Fruit fly (Drosophila melanogaster) whole organism, embryonic: ENCODE results near the gene U2af50.

Experiments
- Atf-2 ChIP-seq: fragments of 200-800 bp; sonication (Bioruptor generic); optimal IDR thresholded peaks from 2 replicates; lab custom pipeline; 2016; ENCODE audit warnings: missing biosample characterization, missing genetic modification characterization
- CG10431 ChIP-seq: fragments of 200-800 bp; sonication (Bioruptor generic); optimal IDR thresholded peaks from 3 replicates; lab custom pipeline; 2018; ENCODE audit warnings: missing biosample characterization, mild to moderate bottlenecking, missing genetic modification characterization
- CG13123 ChIP-seq: fragments of 200-800 bp; sonication (Bioruptor generic); optimal IDR thresholded peaks from 2 replicates; lab custom pipeline; 2016; ENCODE audit warnings: missing biosample characterization, missing genetic modification characterization
- CG13424 ChIP-seq: fragments of 200-800 bp; sonication (Bioruptor generic); optimal IDR thresholded peaks from 2 replicates; lab custom pipeline; 2019; ENCODE audit warnings: missing biosample characterization, mild to moderate bottlenecking, missing genetic modification characterization, moderate library complexity
- CG1602 ChIP-seq: fragments of 200-800 bp; sonication (Bioruptor generic); optimal IDR thresholded peaks from 3 replicates; lab custom pipeline; 2016; ENCODE audit warnings: missing biosample characterization, missing genetic modification characterization
- CG1603 ChIP-seq: fragments of 200-800 bp; sonication (Bioruptor generic); optimal IDR thresholded peaks from 2 replicates; lab custom pipeline; 2019; ENCODE audit warnings: missing biosample characterization, mild to moderate bottlenecking, missing genetic modification characterization, moderate library complexity
- CG17612 ChIP-seq: fragments of 200-800 bp; sonication (Bioruptor generic); IDR thresholded peaks from 2 replicates; pipeline ENCODE4 v1.3.6; 2022; ENCODE audit warnings: missing biosample characterization, missing genetic modification characterization
- CG31388 ChIP-seq: fragments of 200-800 bp; sonication (Bioruptor generic); optimal IDR thresholded peaks from 2 replicates; lab custom pipeline; 2016; ENCODE audit warnings: missing biosample characterization, missing genetic modification characterization
- CG32532 ChIP-seq: fragments of 200-800 bp; sonication (Bioruptor generic); IDR thresholded peaks from 2 replicates; pipeline ENCODE4 v1.3.6; 2022; ENCODE audit warnings: missing biosample characterization, missing genetic modification characterization
- CG34422 ChIP-seq: fragments of 200-800 bp; sonication (Bioruptor generic); IDR thresholded peaks from 3 replicates; pipeline ENCODE4 v1.3.6; 2022; ENCODE audit warnings: missing biosample characterization, missing genetic modification characterization
- CG4328 ChIP-seq: fragments of 200-800 bp; sonication (Bioruptor generic); optimal IDR thresholded peaks from 3 replicates; lab custom pipeline; 2017; ENCODE audit warnings: missing biosample characterization, missing genetic modification reagents, missing genetic modification characterization
- CG4730 ChIP-seq: fragments of 200-800 bp; sonication (Bioruptor generic); IDR thresholded peaks from 2 replicates; pipeline ENCODE4 v1.3.6; 2022; ENCODE audit warnings: missing biosample characterization, missing genetic modification characterization
- CG5180 ChIP-seq: fragments of 200-800 bp; sonication (Bioruptor generic); optimal IDR thresholded peaks from 3 replicates; lab custom pipeline; 2017; ENCODE audit warnings: missing biosample characterization, missing genetic modification characterization, mild to moderate bottlenecking, moderate library complexity, missing genetic modification reagents
- CG5245 ChIP-seq: fragments of 200-800 bp; sonication (Bioruptor generic); optimal IDR thresholded peaks from 3 replicates; lab custom pipeline; 2016; ENCODE audit warnings: missing biosample characterization, missing genetic modification characterization
- CG6254 ChIP-seq: fragments of 200-800 bp; sonication (Bioruptor generic); optimal IDR thresholded peaks from 3 replicates; lab custom pipeline; 2017; ENCODE audit warnings: mild to moderate bottlenecking, missing biosample characterization, missing genetic modification reagents, missing genetic modification characterization
- CG6654 ChIP-seq: fragments of 200-800 bp; sonication (Bioruptor generic); optimal IDR thresholded peaks from 2 replicates; lab custom pipeline; 2017; ENCODE audit warnings: missing biosample characterization, mild to moderate bottlenecking, missing genetic modification characterization
- CG9727 ChIP-seq: fragments of 200-800 bp; sonication (Bioruptor generic); optimal IDR thresholded peaks from 3 replicates; lab custom pipeline; 2017; ENCODE audit warnings: missing biosample characterization, mild to moderate bottlenecking, missing genetic modification characterization
- D19B ChIP-seq: fragments of 200-800 bp; sonication (Bioruptor generic); optimal IDR thresholded peaks from 2 replicates; lab custom pipeline; 2017; ENCODE audit warnings: missing biosample characterization, mild to moderate bottlenecking, missing genetic modification characterization
- Dek ChIP-seq: fragments of 200-800 bp; sonication (Bioruptor generic); optimal IDR thresholded peaks from 3 replicates; lab custom pipeline; 2019; ENCODE audit warnings: missing biosample characterization, mild to moderate bottlenecking, missing genetic modification characterization, moderate library complexity
- Dfd ChIP-seq, 2 experiments: fragments of >200 bp; optimal IDR thresholded peaks; 2 replicates each; lab custom pipeline; 2017; ENCODE audit warnings: missing biosample characterization in 2 of 2, missing genetic modification characterization in 2 of 2
- Dip2 ChIP-seq: fragments of 200-800 bp; sonication (Bioruptor generic); IDR thresholded peaks from 2 replicates; pipeline ENCODE4 v1.3.6; 2022; ENCODE audit warnings: missing biosample characterization, missing genetic modification characterization
- Dll ChIP-seq: fragments of 200-800 bp; sonication (Bioruptor generic); IDR thresholded peaks from 4 replicates; pipeline ENCODE4 v1.3.6; 2022; ENCODE audit warnings: missing biosample characterization, missing genetic modification characterization; ENCODE audit not compliant: partially characterized antibody
- E2f2 ChIP-seq: fragments of 200-800 bp; sonication (Bioruptor generic); IDR thresholded peaks from 2 replicates; pipeline ENCODE4 v1.3.6; 2022; ENCODE audit warnings: missing biosample characterization, missing genetic modification characterization
- Ets97D ChIP-seq: fragments of 200-800 bp; sonication (Bioruptor generic); optimal IDR thresholded peaks from 3 replicates; lab custom pipeline; 2016; ENCODE audit warnings: missing biosample characterization, missing genetic modification characterization
- HmgD ChIP-seq: fragments of 200-800 bp; sonication (Bioruptor generic); optimal IDR thresholded peaks from 3 replicates; lab custom pipeline; 2016; ENCODE audit warnings: missing biosample characterization, missing genetic modification characterization
- Hr51 ChIP-seq, 2 experiments: fragments of 200-800 bp; sonication (Bioruptor generic); optimal IDR thresholded peaks; 2 replicates in 1 of 2; 3 replicates in 1 of 2; lab custom pipeline; 2016 to 2018; ENCODE audit warnings: missing biosample characterization in 2 of 2, missing genetic modification characterization in 2 of 2, mild to moderate bottlenecking in 1 of 2, moderate library complexity in 1 of 2
- Hsf ChIP-seq: fragments of 200-800 bp; sonication (Bioruptor generic); optimal IDR thresholded peaks from 3 replicates; lab custom pipeline; 2016; ENCODE audit warnings: missing biosample characterization, missing genetic modification characterization
- Lpt ChIP-seq: fragments of >200 bp; optimal IDR thresholded peaks from 2 replicates; lab custom pipeline; 2018; ENCODE audit warnings: missing biosample characterization, missing genetic modification characterization
- Max ChIP-seq: fragments of 200-800 bp; sonication (Bioruptor generic); optimal IDR thresholded peaks from 2 replicates; lab custom pipeline; 2016; ENCODE audit warnings: missing biosample characterization, mild to moderate bottlenecking, missing genetic modification characterization
- Nf-YA ChIP-seq: fragments of 200-800 bp; sonication (Bioruptor generic); IDR thresholded peaks from 2 replicates; pipeline ENCODE4 v1.3.6; 2022; ENCODE audit warnings: missing biosample characterization, missing genetic modification characterization
- Side ChIP-seq: fragments of 200-800 bp; sonication (Bioruptor generic); optimal IDR thresholded peaks from 2 replicates; lab custom pipeline; 2016; ENCODE audit warnings: missing biosample characterization, missing genetic modification characterization
- TFAM ChIP-seq: fragments of 200-800 bp; sonication (Bioruptor generic); optimal IDR thresholded peaks from 2 replicates; lab custom pipeline; 2017; ENCODE audit warnings: missing biosample characterization, missing genetic modification characterization, inconsistent platforms
- Tbp ChIP-seq: fragments of >200 bp; optimal IDR thresholded peaks from 2 replicates; lab custom pipeline; 2018; ENCODE audit warnings: missing biosample characterization, missing genetic modification characterization
- ara ChIP-seq: fragments of 200-800 bp; sonication (Bioruptor generic); IDR thresholded peaks from 2 replicates; pipeline ENCODE4 v1.3.6; 2022; ENCODE audit warnings: missing biosample characterization, missing genetic modification characterization
- ato ChIP-seq: fragments of 200-800 bp; sonication (Bioruptor generic); IDR thresholded peaks from 2 replicates; pipeline ENCODE4 v1.3.6; 2022; ENCODE audit warnings: missing biosample characterization, missing genetic modification characterization; ENCODE audit not compliant: partially characterized antibody
- dati ChIP-seq: fragments of 200-800 bp; sonication (Bioruptor generic); IDR thresholded peaks from 2 replicates; pipeline ENCODE4 v1.3.6; 2022; ENCODE audit warnings: missing biosample characterization, missing genetic modification characterization
- dmrt11E ChIP-seq: fragments of 200-800 bp; sonication (Bioruptor generic); optimal IDR thresholded peaks from 3 replicates; lab custom pipeline; 2018; ENCODE audit warnings: missing biosample characterization, mild to moderate bottlenecking, missing genetic modification characterization, moderate library complexity
- fd64A ChIP-seq: fragments of 200-800 bp; sonication (Bioruptor generic); optimal IDR thresholded peaks from 3 replicates; lab custom pipeline; 2018; ENCODE audit warnings: missing biosample characterization, mild to moderate bottlenecking, missing genetic modification characterization
- hbn ChIP-seq: fragments of 200-800 bp; sonication (Bioruptor generic); IDR thresholded peaks from 2 replicates; pipeline ENCODE4 v1.3.6; 2022; ENCODE audit warnings: missing biosample characterization, missing genetic modification characterization; ENCODE audit not compliant: partially characterized antibody
- hth ChIP-seq: fragments of >200 bp; optimal IDR thresholded peaks from 2 replicates; lab custom pipeline; 2017; ENCODE audit warnings: inconsistent platforms
- inv ChIP-seq: fragments of 200-800 bp; sonication (Bioruptor generic); IDR thresholded peaks from 2 replicates; pipeline ENCODE4 v1.3.6; 2022; ENCODE audit warnings: missing biosample characterization, missing genetic modification characterization; ENCODE audit not compliant: partially characterized antibody
- kay ChIP-seq: fragments of 200-800 bp; sonication (Bioruptor generic); optimal IDR thresholded peaks from 2 replicates; lab custom pipeline; 2016; ENCODE audit warnings: missing biosample characterization, missing genetic modification characterization
- lab ChIP-seq: fragments of 200-800 bp; sonication (Bioruptor generic); optimal IDR thresholded peaks from 3 replicates; lab custom pipeline; 2017; ENCODE audit warnings: missing biosample characterization, missing genetic modification characterization, mild to moderate bottlenecking, moderate library complexity, missing genetic modification reagents
- prd ChIP-seq, 3 experiments: fragments of >200 bp in 2 of 3; fragments of 200-800 bp in 1 of 3; sonication (Bioruptor generic) in 1 of 3; optimal IDR thresholded peaks in 2 of 3; IDR thresholded peaks in 1 of 3; 2 replicates in 2 of 3; 3 replicates in 1 of 3; pipeline versions ENCODE4 v1.3.6 to Lab custom; 2017 to 2022; ENCODE audit warnings: missing biosample characterization in 1 of 3, missing genetic modification characterization in 1 of 3
- schlank ChIP-seq: fragments of 200-800 bp; sonication (Bioruptor generic); optimal IDR thresholded peaks from 2 replicates; lab custom pipeline; 2018; ENCODE audit warnings: missing biosample characterization, mild to moderate bottlenecking, missing genetic modification characterization
- shn ChIP-seq: fragments of 200-800 bp; sonication (Bioruptor generic); optimal IDR thresholded peaks from 3 replicates; lab custom pipeline; 2016; ENCODE audit warnings: missing biosample characterization, missing genetic modification characterization
- sqz ChIP-seq: fragments of 200-800 bp; sonication (Bioruptor generic); optimal IDR thresholded peaks from 3 replicates; lab custom pipeline; 2018; ENCODE audit warnings: missing biosample characterization, mild to moderate bottlenecking, missing genetic modification characterization
- stc ChIP-seq: fragments of 200-800 bp; sonication (Bioruptor generic); IDR thresholded peaks from 2 replicates; pipeline ENCODE4 v1.3.6; 2022; ENCODE audit warnings: missing biosample characterization, missing genetic modification characterization
- sug ChIP-seq: fragments of 200-800 bp; optimal IDR thresholded peaks from 2 replicates; lab custom pipeline; 2019; ENCODE audit warnings: missing biosample characterization, mild to moderate bottlenecking, missing genetic modification characterization, moderate library complexity
- zen ChIP-seq: fragments of 200-800 bp; sonication (Bioruptor generic); optimal IDR thresholded peaks from 3 replicates; lab custom pipeline; 2018; ENCODE audit warnings: missing biosample characterization, mild to moderate bottlenecking, missing genetic modification characterization, moderate library complexity

The U2af50 gene

dm6 chrX:16403811-16404420 lies 45.1 kb upstream of the U2af50 start (continued):
- TF ChIP-seq Lpt (no peak), CG1603 (no peak), CG5245 (GFP tag; lab: Kevin White, UChicago) (peak; percentile 49), inv (GFP tag; lab: Robert Waterston, UW) (no peak), lab (GFP tag; lab: Kevin White, UChicago) (peak; percentile 91), ara (GFP tag; lab: Robert Waterston, UW) (peak; percentile 62), hth (no peak), Ets97D (GFP tag; lab: Kevin White, UChicago) (peak; percentile 20), CG10431 (GFP tag; lab: Kevin White, UChicago) (no peak), CG34422 (GFP tag; lab: Robert Waterston, UW) (peak; percentile 74; the same call in 2 of the 3 replicates), CG4328 (GFP tag; lab: Kevin White, UChicago) (peak; percentile 9), stc (GFP tag; lab: Robert Waterston, UW) (peak; percentile 79), Dek (tag; lab: Kevin White, UChicago) (peak; percentile 84), prd (optimal IDR thresholded peaks at IDR 0.05; lab: Kevin White, UChicago) (no peak), prd (GFP tag; IDR thresholded peaks at IDR 0.05; lab: Robert Waterston, UW) (peak; percentile 80), zen (peak; percentile 18), CG13424 (tag; lab: Kevin White, UChicago) (peak; percentile 73), CG17612 (no peak), Hsf (GFP tag; lab: Kevin White, UChicago) (peak; percentile 71), CG31388 (GFP tag; lab: Kevin White, UChicago) (no peak), E2f2 (GFP tag; lab: Robert Waterston, UW) (peak; percentile 56), Nf-YA (GFP tag; lab: Robert Waterston, UW) (peak; percentile 65), ato (GFP tag; lab: Robert Waterston, UW) (no peak), shn (GFP tag; lab: Kevin White, UChicago) (no peak), sug (tag; lab: Kevin White, UChicago) (peak; percentile 70), TFAM (no peak), CG4730 (peak; percentile 67), Side (GFP tag; lab: Kevin White, UChicago) (peak; percentile 43), Hr51 (GFP tag; optimal IDR thresholded peaks at IDR 0.05; lab: Kevin White, UChicago) (peak in 1 of 2 experiments; percentile 90), Dll (GFP tag; lab: Robert Waterston, UW) (no peak), hbn (GFP tag; lab: Robert Waterston, UW) (no peak), fd64A (GFP tag; lab: Kevin White, UChicago) (no peak), sqz (no peak), Atf-2 (peak; percentile 16), schlank (tag; lab: Kevin White, UChicago) (peak; percentile 48), Tbp (no peak), CG13123 (GFP tag; lab: Kevin White, UChicago) (no peak), CG9727 (peak; percentile 75), Dip2 (GFP tag; lab: Robert Waterston, UW) (no peak), dati (GFP tag; lab: Robert Waterston, UW) (no peak), CG32532 (peak; percentile 87), CG5180 (GFP tag; lab: Kevin White, UChicago) (peak; percentile 22), dmrt11E (tag; lab: Kevin White, UChicago) (no peak), Max (GFP tag; lab: Kevin White, UChicago) (peak; percentile 77), kay (GFP tag; lab: Kevin White, UChicago) (peak; percentile 47), D19B (GFP tag; lab: Kevin White, UChicago) (peak; percentile 98), HmgD (GFP tag; lab: Kevin White, UChicago) (no peak), CG6654 (GFP tag; lab: Kevin White, UChicago) (no peak), CG6254 (GFP tag; lab: Kevin White, UChicago) (peak; percentile 43), Dfd (GFP tag; optimal IDR thresholded peaks at IDR 0.05; lab: Kevin White, UChicago) (no peak), CG1602 (GFP tag; lab: Kevin White, UChicago) (peak; percentile 54)
